Fruit fly (Drosophila melanogaster) whole organism, embryonic: ENCODE data around the gene CG4594.
A peak's percentile ranks its signal among the peaks of the same experiment; 100 is the strongest.

Source experiments
- Atf-2 ChIP-seq: fragments of 200-800 bp; sonication (Bioruptor generic); optimal IDR thresholded peaks from 2 replicates; lab custom pipeline; 2016; ENCODE audit warnings: missing biosample characterization, missing genetic modification characterization
- CG10321 ChIP-seq: fragments of 200-800 bp; sonication (Bioruptor generic); IDR thresholded peaks from 2 replicates; pipeline ENCODE4 v1.3.6; 2022; ENCODE audit warnings: missing biosample characterization, missing genetic modification characterization
- CG10431 ChIP-seq: fragments of 200-800 bp; sonication (Bioruptor generic); optimal IDR thresholded peaks from 3 replicates; lab custom pipeline; 2018; ENCODE audit warnings: missing biosample characterization, mild to moderate bottlenecking, missing genetic modification characterization
- CG10959 ChIP-seq: fragments of 200-800 bp; sonication (Bioruptor generic); IDR thresholded peaks from 2 replicates; pipeline ENCODE4 v1.3.6; 2022; ENCODE audit warnings: missing biosample characterization, missing genetic modification characterization
- CG11085 ChIP-seq: fragments of 200-800 bp; sonication (Bioruptor generic); IDR thresholded peaks from 2 replicates; pipeline ENCODE4 v1.3.6; 2022; ENCODE audit warnings: missing biosample characterization, missing genetic modification characterization
- CG12942 ChIP-seq: fragments of 200-800 bp; sonication (Bioruptor generic); optimal IDR thresholded peaks from 3 replicates; lab custom pipeline; 2016; ENCODE audit warnings: missing biosample characterization, missing genetic modification characterization
- CG14050 ChIP-seq: fragments of 200-800 bp; sonication (Bioruptor generic); IDR thresholded peaks from 3 replicates; pipeline ENCODE4 v1.3.6; 2022; ENCODE audit warnings: missing biosample characterization, missing genetic modification characterization
- CG15514 ChIP-seq: fragments of 200-800 bp; sonication (Bioruptor generic); optimal IDR thresholded peaks from 3 replicates; lab custom pipeline; 2017; ENCODE audit warnings: missing biosample characterization, missing genetic modification characterization, mild to moderate bottlenecking, moderate library complexity, missing genetic modification reagents
- CG17186 ChIP-seq: fragments of 200-800 bp; sonication (Bioruptor generic); optimal IDR thresholded peaks from 3 replicates; lab custom pipeline; 2017; ENCODE audit warnings: missing biosample characterization, missing genetic modification reagents, missing genetic modification characterization
- CG17328 ChIP-seq: fragments of 200-800 bp; sonication (Bioruptor generic); IDR thresholded peaks from 2 replicates; pipeline ENCODE4 v1.3.6; 2022; ENCODE audit warnings: missing biosample characterization, missing genetic modification characterization
- CG17802 ChIP-seq: fragments of 200-800 bp; sonication (Bioruptor generic); optimal IDR thresholded peaks from 2 replicates; lab custom pipeline; 2018; ENCODE audit warnings: missing biosample characterization, mild to moderate bottlenecking, missing genetic modification characterization, moderate library complexity
- CG18011 ChIP-seq: fragments of 200-800 bp; sonication (Bioruptor generic); optimal IDR thresholded peaks from 2 replicates; lab custom pipeline; 2017; ENCODE audit warnings: missing biosample characterization, missing genetic modification characterization, mild to moderate bottlenecking, moderate library complexity, missing genotype
- CG2199 ChIP-seq: fragments of 200-800 bp; sonication (Bioruptor generic); IDR thresholded peaks from 3 replicates; pipeline ENCODE4 v1.3.6; 2022; ENCODE audit warnings: missing biosample characterization, missing genetic modification characterization
- CG2678 ChIP-seq: fragments of 200-800 bp; sonication (Bioruptor generic); optimal IDR thresholded peaks from 3 replicates; lab custom pipeline; 2019; ENCODE audit warnings: missing biosample characterization, mild to moderate bottlenecking, missing genetic modification characterization, moderate library complexity
- CG2712 ChIP-seq: fragments of 200-800 bp; optimal IDR thresholded peaks from 3 replicates; lab custom pipeline; 2019; ENCODE audit warnings: missing biosample characterization, mild to moderate bottlenecking, missing genetic modification characterization, moderate library complexity
- CG2875 ChIP-seq: fragments of 200-800 bp; sonication (Bioruptor generic); optimal IDR thresholded peaks from 2 replicates; lab custom pipeline; 2017; ENCODE audit warnings: missing biosample characterization, mild to moderate bottlenecking, missing genetic modification characterization, missing genetic modification reagents
- CG30020 ChIP-seq: fragments of 200-800 bp; optimal IDR thresholded peaks from 2 replicates; lab custom pipeline; 2019; ENCODE audit warnings: missing biosample characterization, mild to moderate bottlenecking, missing genetic modification characterization, moderate library complexity
- CG31224 ChIP-seq: fragments of 200-800 bp; sonication (Bioruptor generic); IDR thresholded peaks from 2 replicates; pipeline ENCODE4 v1.3.6; 2022; ENCODE audit warnings: missing biosample characterization, missing genetic modification characterization
- CG3407 ChIP-seq: fragments of 200-800 bp; sonication (Bioruptor generic); optimal IDR thresholded peaks from 2 replicates; lab custom pipeline; 2018; ENCODE audit warnings: missing biosample characterization, mild to moderate bottlenecking, missing genetic modification characterization
- CG42726 ChIP-seq: fragments of 200-800 bp; sonication (Bioruptor generic); IDR thresholded peaks from 2 replicates; pipeline ENCODE4 v1.3.6; 2022; ENCODE audit warnings: missing biosample characterization, missing genetic modification characterization; ENCODE audit not compliant: partially characterized antibody
- CG5953 ChIP-seq: fragments of 200-800 bp; sonication (Bioruptor generic); IDR thresholded peaks from 2 replicates; pipeline ENCODE4 v1.3.6; 2022; ENCODE audit warnings: missing biosample characterization, missing genetic modification characterization
- CG9437 ChIP-seq: fragments of 200-800 bp; sonication (Bioruptor generic); optimal IDR thresholded peaks from 2 replicates; lab custom pipeline; 2018; ENCODE audit warnings: missing biosample characterization, mild to moderate bottlenecking, missing genetic modification characterization
- CG9609 ChIP-seq: fragments of 200-800 bp; sonication (Bioruptor generic); optimal IDR thresholded peaks from 3 replicates; lab custom pipeline; 2016; ENCODE audit warnings: missing biosample characterization, missing genetic modification characterization
- Dp ChIP-seq: fragments of 200-800 bp; sonication (Bioruptor generic); optimal IDR thresholded peaks from 2 replicates; lab custom pipeline; 2018; ENCODE audit warnings: missing biosample characterization, mild to moderate bottlenecking, missing genetic modification characterization, moderate library complexity
- E2f2 ChIP-seq: fragments of 200-800 bp; sonication (Bioruptor generic); IDR thresholded peaks from 2 replicates; pipeline ENCODE4 v1.3.6; 2022; ENCODE audit warnings: missing biosample characterization, missing genetic modification characterization
- Ets65A ChIP-seq: fragments of 200-800 bp; sonication (Bioruptor generic); peaks from one replicate; lab custom pipeline; 2016; ENCODE audit warnings: missing biosample characterization, missing genetic modification characterization
- Gsc ChIP-seq: fragments of 200-800 bp; sonication (Bioruptor generic); IDR thresholded peaks from 2 replicates; pipeline ENCODE4 v1.3.6; 2022; ENCODE audit warnings: missing biosample characterization, missing genetic modification characterization
- HLHmδ ChIP-seq: fragments of 200-800 bp; sonication (Bioruptor generic); optimal IDR thresholded peaks from 2 replicates; lab custom pipeline; 2018; ENCODE audit warnings: missing biosample characterization, mild to moderate bottlenecking, missing genetic modification characterization, moderate library complexity
- HmgD ChIP-seq: fragments of 200-800 bp; sonication (Bioruptor generic); optimal IDR thresholded peaks from 3 replicates; lab custom pipeline; 2016; ENCODE audit warnings: missing biosample characterization, missing genetic modification characterization
- Hsf ChIP-seq: fragments of 200-800 bp; sonication (Bioruptor generic); optimal IDR thresholded peaks from 3 replicates; lab custom pipeline; 2016; ENCODE audit warnings: missing biosample characterization, missing genetic modification characterization
- MBD-R2 ChIP-seq: fragments of 200-800 bp; sonication (Bioruptor generic); IDR thresholded peaks from 2 replicates; pipeline ENCODE4 v1.3.6; 2022; ENCODE audit warnings: missing biosample characterization, missing genetic modification characterization
- Max ChIP-seq: fragments of 200-800 bp; sonication (Bioruptor generic); optimal IDR thresholded peaks from 2 replicates; lab custom pipeline; 2016; ENCODE audit warnings: missing biosample characterization, mild to moderate bottlenecking, missing genetic modification characterization
- Myb ChIP-seq: fragments of 200-800 bp; sonication (Bioruptor generic); optimal IDR thresholded peaks from 2 replicates; lab custom pipeline; 2016; ENCODE audit warnings: missing biosample characterization, missing genetic modification characterization
- Ravus ChIP-seq: fragments of 200-800 bp; sonication (Bioruptor generic); IDR thresholded peaks from 2 replicates; pipeline ENCODE4 v1.3.6; 2022; ENCODE audit warnings: missing biosample characterization, missing genetic modification characterization
- Sin3A ChIP-seq: fragments of >200 bp; optimal IDR thresholded peaks from 2 replicates; lab custom pipeline; 2018
- cad ChIP-seq: fragments of >200 bp; optimal IDR thresholded peaks from 2 replicates; lab custom pipeline; 2017; ENCODE audit warnings: missing biosample characterization, missing genetic modification characterization
- croc ChIP-seq: fragments of 200-800 bp; sonication (Bioruptor generic); conservative IDR thresholded peaks from 3 replicates; pipeline ENCODE4 v1.3.6; 2022; ENCODE audit warnings: missing biosample characterization, missing genetic modification characterization
- fd3F ChIP-seq: fragments of 200-800 bp; sonication (Bioruptor generic); optimal IDR thresholded peaks from 2 replicates; lab custom pipeline; 2018; ENCODE audit warnings: missing biosample characterization, mild to moderate bottlenecking, missing genetic modification characterization, moderate library complexity
- fu2 ChIP-seq: fragments of 200-800 bp; sonication (Bioruptor generic); optimal IDR thresholded peaks from 2 replicates; lab custom pipeline; 2016; ENCODE audit warnings: missing biosample characterization, missing genetic modification characterization
- grau ChIP-seq: fragments of 200-800 bp; optimal IDR thresholded peaks from 3 replicates; lab custom pipeline; 2019; ENCODE audit warnings: missing biosample characterization, mild to moderate bottlenecking, missing genetic modification characterization, moderate library complexity
- hkb ChIP-seq, 2 experiments: fragments of 200-800 bp in 1 of 2; fragments of >200 bp in 1 of 2; sonication (Bioruptor generic) in 1 of 2; IDR thresholded peaks in 1 of 2; optimal IDR thresholded peaks in 1 of 2; 2 replicates each; pipeline versions ENCODE4 v1.3.6 to Lab custom; 2017 to 2022; ENCODE audit warnings: missing biosample characterization in 1 of 2, missing genetic modification characterization in 1 of 2
- kah ChIP-seq: fragments of 200-800 bp; sonication (Bioruptor generic); optimal IDR thresholded peaks from 2 replicates; lab custom pipeline; 2018; ENCODE audit warnings: missing biosample characterization, mild to moderate bottlenecking, missing genetic modification characterization
- lilli ChIP-seq: fragments of 200-800 bp; sonication (Bioruptor generic); optimal IDR thresholded peaks from 3 replicates; lab custom pipeline; 2016; ENCODE audit warnings: missing biosample characterization, missing genetic modification characterization
- lmd ChIP-seq: fragments of 200-800 bp; sonication (Bioruptor generic); IDR thresholded peaks from 2 replicates; pipeline ENCODE4 v1.3.6; 2022; ENCODE audit warnings: missing biosample characterization, missing genetic modification characterization
- lov ChIP-seq, 2 experiments: fragments of 200-800 bp in 1 of 2; fragments of >200 bp in 1 of 2; sonication (Bioruptor generic) in 1 of 2; IDR thresholded peaks in 1 of 2; optimal IDR thresholded peaks in 1 of 2; 2 replicates in 1 of 2; 3 replicates in 1 of 2; pipeline versions ENCODE4 v1.3.6 to Lab custom; 2017 to 2022; ENCODE audit warnings: missing biosample characterization in 1 of 2, missing genetic modification characterization in 1 of 2
- onecut ChIP-seq: fragments of 200-800 bp; sonication (Bioruptor generic); IDR thresholded peaks from 2 replicates; pipeline ENCODE4 v1.3.6; 2022; ENCODE audit warnings: missing biosample characterization, missing genetic modification characterization
- peb ChIP-seq: fragments of 200-800 bp; sonication (Bioruptor generic); IDR thresholded peaks from 2 replicates; pipeline ENCODE4 v1.3.6; 2022; ENCODE audit warnings: missing biosample characterization, missing genetic modification characterization
- ro ChIP-seq: fragments of 200-800 bp; sonication (Bioruptor generic); IDR thresholded peaks from 2 replicates; pipeline ENCODE4 v1.3.6; 2022; ENCODE audit warnings: missing biosample characterization, missing genetic modification characterization
- row ChIP-seq: fragments of 200-800 bp; sonication (Bioruptor generic); IDR thresholded peaks from 3 replicates; pipeline ENCODE4 v1.3.6; 2022; ENCODE audit warnings: missing biosample characterization, missing genetic modification characterization
- tgo ChIP-seq: fragments of 200-800 bp; sonication (Bioruptor generic); IDR thresholded peaks from 3 replicates; pipeline ENCODE4 v1.3.6; 2022; ENCODE audit warnings: missing biosample characterization, missing genetic modification characterization
- zfh1 ChIP-seq: fragments of 200-800 bp; sonication (Bioruptor generic); IDR thresholded peaks from 3 replicates; pipeline ENCODE4 v1.3.6; 2022; ENCODE audit warnings: missing biosample characterization, missing genetic modification characterization

Gene CG4594

DNA sequence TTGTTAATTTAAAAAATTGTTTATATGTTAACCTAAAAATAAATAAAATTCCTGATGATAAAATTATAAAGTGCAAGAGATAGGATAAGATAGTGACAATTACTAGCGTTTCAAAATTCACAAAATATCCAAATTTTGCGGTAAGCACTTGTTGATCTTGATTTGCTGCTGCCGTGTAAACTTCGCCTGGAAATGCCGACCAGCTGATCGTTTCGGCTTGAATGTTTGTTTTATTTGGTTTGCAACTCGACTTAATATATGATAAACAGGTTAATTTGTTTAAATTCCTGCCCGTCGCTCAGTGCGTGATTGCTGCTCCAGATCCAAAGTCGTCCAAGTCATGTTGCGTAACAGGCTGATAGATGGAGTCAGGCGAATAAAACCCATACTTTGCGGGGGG, 1.4 kb downstream of the CG4594 start, which contains the start of gene CG4592 (continued):
- no peak for TF ChIP-seq Sin3A (lab: Kevin White, UChicago)
- TF ChIP-seq grau (tag; lab: Kevin White, UChicago): no peak
- TF ChIP-seq CG11085: no peak
- peak; percentile 69 for TF ChIP-seq lilli (GFP tag; lab: Kevin White, UChicago)
- TF ChIP-seq ro: no peak
- TF ChIP-seq CG17802: no peak
- TF ChIP-seq CG5953 (GFP tag; lab: Robert Waterston, UW): no peak
- peak; percentile 21 for TF ChIP-seq CG3407
- TF ChIP-seq Max (GFP tag; lab: Kevin White, UChicago): peak; percentile 7
- peak; percentile 90 for TF ChIP-seq Ets65A (GFP tag; lab: Kevin White, UChicago)
- TF ChIP-seq cad: no peak
- no peak for TF ChIP-seq croc (GFP tag; lab: Robert Waterston, UW)
- TF ChIP-seq E2f2 (GFP tag; lab: Robert Waterston, UW): peak; percentile 60
- TF ChIP-seq CG14050 (GFP tag; lab: Robert Waterston, UW): 0 out of 3 replicates have a peak, but pooled peaks have one; percentile 32
- TF ChIP-seq lmd: peak; percentile 57; the same call in 1 of the 2 replicates
- no peak for TF ChIP-seq CG2678
- TF ChIP-seq Atf-2 (GFP tag; lab: Kevin White, UChicago): no peak
- TF ChIP-seq fd3F: peak; percentile 42
- TF ChIP-seq CG15514 (GFP tag; lab: Kevin White, UChicago): peak; percentile 46
- TF ChIP-seq CG10321 (GFP tag; lab: Robert Waterston, UW): peak; percentile 32; the same call in 1 of the 2 replicates
- TF ChIP-seq hkb (optimal IDR thresholded peaks at IDR 0.05; lab: Kevin White, UChicago): no peak
- TF ChIP-seq hkb (GFP tag; IDR thresholded peaks at IDR 0.05; lab: Robert Waterston, UW): peak; percentile 84
- TF ChIP-seq kah (GFP tag; lab: Kevin White, UChicago): peak; percentile 46
- no peak for TF ChIP-seq HLHmδ (GFP tag; lab: Kevin White, UChicago)
- TF ChIP-seq Myb (GFP tag; lab: Kevin White, UChicago): peak; percentile 15
- TF ChIP-seq CG9609 (GFP tag; lab: Kevin White, UChicago): peak; percentile 6
- no peak for TF ChIP-seq CG42726 (GFP tag; lab: Robert Waterston, UW)
- TF ChIP-seq CG17186 (GFP tag; lab: Kevin White, UChicago): no peak
- TF ChIP-seq CG2712 (tag; lab: Kevin White, UChicago): peak; percentile 78
- TF ChIP-seq CG31224 (GFP tag; lab: Robert Waterston, UW): peak; percentile 29; the same call in 1 of the 2 replicates
- no peak for TF ChIP-seq Gsc (GFP tag; lab: Robert Waterston, UW)
- peak; percentile 63 for TF ChIP-seq onecut (GFP tag; lab: Robert Waterston, UW)
- peak; percentile 29 for TF ChIP-seq CG12942
- TF ChIP-seq CG30020 (tag; lab: Kevin White, UChicago): peak; percentile 33
- TF ChIP-seq CG10431 (GFP tag; lab: Kevin White, UChicago): no peak
- TF ChIP-seq MBD-R2 (GFP tag; lab: Robert Waterston, UW): peak; percentile 92
- no peak for TF ChIP-seq Ravus (GFP tag; lab: Robert Waterston, UW)
- TF ChIP-seq CG2875 (GFP tag; lab: Kevin White, UChicago): peak; percentile 45
- TF ChIP-seq HmgD (GFP tag; lab: Kevin White, UChicago): no peak
- TF ChIP-seq CG18011 (GFP tag; lab: Kevin White, UChicago): peak; percentile 26
- no peak for TF ChIP-seq CG2199
- no peak for TF ChIP-seq CG10959 (GFP tag; lab: Robert Waterston, UW)
- peak; percentile 72 for TF ChIP-seq Hsf
- 0 out of 2 replicates have a peak, but pooled peaks have one; percentile 32 for TF ChIP-seq CG17328
- TF ChIP-seq Dp (GFP tag; lab: Kevin White, UChicago): peak; percentile 18
- TF ChIP-seq fu2 (GFP tag; lab: Kevin White, UChicago): no peak
- peak; percentile 79 for TF ChIP-seq zfh1 (GFP tag; lab: Robert Waterston, UW)
- TF ChIP-seq peb: no peak
- peak; percentile 81 for TF ChIP-seq row
- TF ChIP-seq lov (optimal IDR thresholded peaks at IDR 0.05; lab: Kevin White, UChicago): no peak
- 0 out of 3 replicates have a peak, but pooled peaks have one; percentile 27 for TF ChIP-seq lov (GFP tag; IDR thresholded peaks at IDR 0.05; lab: Robert Waterston, UW)
- peak; percentile 41 for TF ChIP-seq CG9437 (GFP tag; lab: Kevin White, UChicago)
- TF ChIP-seq tgo (GFP tag; lab: Robert Waterston, UW): peak; percentile 63
